Fruit fly (Drosophila melanogaster): ENCODE measurements around the gene Atac1.

Gene Atac1

dm6 chr2L:6967422-6968012, 7.4 kb upstream of the Atac1 start, which contains the start of gene Sumo (continued):
- TF ChIP-seq CG6254 (GFP tag; optimal IDR thresholded peaks at IDR 0.05) (no peak), CG9727 (GFP tag; optimal IDR thresholded peaks at IDR 0.05) (peak; percentile 30), Nf-YA (GFP tag; IDR thresholded peaks at IDR 0.05) (no peak), CG2202 (tag; optimal IDR thresholded peaks at IDR 0.05) (no peak), dysf (GFP tag; IDR thresholded peaks at IDR 0.05) (0 out of 3 replicates have a peak, but pooled peaks have one; percentile 7), CG14441 (GFP tag; IDR thresholded peaks at IDR 0.05) (peak; percentile 56), CG4328 (GFP tag; optimal IDR thresholded peaks at IDR 0.05) (no peak), z (GFP tag; IDR thresholded peaks at IDR 0.05) (no peak), CG11085 (GFP tag; IDR thresholded peaks at IDR 0.05) (no peak; the same call in 1 of the 2 replicates), Xrp1 (GFP tag; IDR thresholded peaks at IDR 0.05) (no peak), org-1 (GFP tag; optimal IDR thresholded peaks at IDR 0.05) (no peak), BtbVII (GFP tag; optimal IDR thresholded peaks at IDR 0.05) (no peak), CG10274 (GFP tag; optimal IDR thresholded peaks at IDR 0.05) (no peak), CG2875 (GFP tag; optimal IDR thresholded peaks at IDR 0.05) (no peak), Doc2 (GFP tag; IDR thresholded peaks at IDR 0.05) (no peak), Hmr (GFP tag; optimal IDR thresholded peaks at IDR 0.05) (no peak), CG32772 (GFP tag; IDR thresholded peaks at IDR 0.05) (no peak), hb (GFP tag; IDR thresholded peaks at IDR 0.05; ENCODE audit: partially characterized antibody) (peak; percentile 99), ato (GFP tag; IDR thresholded peaks at IDR 0.05; ENCODE audit: partially characterized antibody) (peak; percentile 100), CG2116 (GFP tag; optimal IDR thresholded peaks at IDR 0.05) (peak; percentile 94), gce (GFP tag; IDR thresholded peaks at IDR 0.05) (no peak), trem (tag; optimal IDR thresholded peaks at IDR 0.05) (peak; percentile 66), D (optimal IDR thresholded peaks at IDR 0.05) (no peak), D (GFP tag; optimal IDR thresholded peaks at IDR 0.05) (no peak), ranshi (GFP tag; IDR thresholded peaks at IDR 0.05) (no peak; the same call in 1 of the 2 replicates), Lhr (GFP tag; optimal IDR thresholded peaks at IDR 0.05) (peak; percentile 15), CG8359 (GFP tag; optimal IDR thresholded peaks at IDR 0.05; ENCODE audit: borderline replicate concordance) (no peak), zen2 (GFP tag; IDR thresholded peaks at IDR 0.05; ENCODE audit: partially characterized antibody) (peak; percentile 99), CG8924 (tag; optimal IDR thresholded peaks at IDR 0.05) (no peak), CG15011 (GFP tag; optimal IDR thresholded peaks at IDR 0.05) (no peak), sqz (GFP tag; optimal IDR thresholded peaks at IDR 0.05) (peak; percentile 69), cato (GFP tag; optimal IDR thresholded peaks at IDR 0.05; ENCODE audit: borderline replicate concordance) (no peak), CG12391 (tag; optimal IDR thresholded peaks at IDR 0.05) (peak; percentile 35), CG4424 (GFP tag; optimal IDR thresholded peaks at IDR 0.05) (peak; percentile 20), Atf-2 (GFP tag; optimal IDR thresholded peaks at IDR 0.05) (no peak), Nf-YB (GFP tag; optimal IDR thresholded peaks at IDR 0.05) (no peak), ab (GFP tag; optimal IDR thresholded peaks at IDR 0.05) (no peak), Adf1 (GFP tag; IDR thresholded peaks at IDR 0.05) (no peak), gt (GFP tag; IDR thresholded peaks at IDR 0.05) (no peak), abd-A (tag; optimal IDR thresholded peaks at IDR 0.05) (no peak), CG3995 (GFP tag; optimal IDR thresholded peaks at IDR 0.05) (peak; percentile 99), Elba2 (GFP tag; optimal IDR thresholded peaks at IDR 0.05) (no peak), CG15514 (GFP tag; optimal IDR thresholded peaks at IDR 0.05) (peak; percentile 21), pan (optimal IDR thresholded peaks at IDR 0.05) (no peak), pan (GFP tag; optimal IDR thresholded peaks at IDR 0.05 in 1 of 2, IDR thresholded peaks at IDR 0.05 in 1 of 2) (peak in 1 of 2 experiments; percentile 43), insv (GFP tag; optimal IDR thresholded peaks at IDR 0.05) (no peak), Hmx (GFP tag; optimal IDR thresholded peaks at IDR 0.05) (no peak), Dll (GFP tag; IDR thresholded peaks at IDR 0.05; ENCODE audit: partially characterized antibody) (peak; percentile 85), CG12104 (GFP tag; optimal IDR thresholded peaks at IDR 0.05) (no peak), amos (GFP tag; IDR thresholded peaks at IDR 0.05; ENCODE audit: partially characterized antibody) (peak; percentile 100)
